Fruit fly (Drosophila melanogaster) whole organism: Measurements from ENCODE around the gene Bfc.

Source experiments
- CG8478 ChIP-seq: fragments of >200 bp; optimal IDR thresholded peaks from 2 replicates; lab custom pipeline; 2018; ENCODE audit warnings: inconsistent platforms
- pan ChIP-seq: fragments of >200 bp; optimal IDR thresholded peaks from 2 replicates; lab custom pipeline; 2017
- psq ChIP-seq: fragments of >200 bp; optimal IDR thresholded peaks from 2 replicates; lab custom pipeline; 2017

dm6 chr3L:1212113-1212512, 38.4 kb upstream of the Bfc start:
- TF ChIP-seq psq = no peak
- no peak for TF ChIP-seq CG8478 (lab: Kevin White, UChicago)
- no peak for TF ChIP-seq pan (lab: Kevin White, UChicago)
